Worm (Caenorhabditis elegans): Measurements from ENCODE around the gene Y57G11C.1147.

The Y57G11C.1147 gene

DNA sequence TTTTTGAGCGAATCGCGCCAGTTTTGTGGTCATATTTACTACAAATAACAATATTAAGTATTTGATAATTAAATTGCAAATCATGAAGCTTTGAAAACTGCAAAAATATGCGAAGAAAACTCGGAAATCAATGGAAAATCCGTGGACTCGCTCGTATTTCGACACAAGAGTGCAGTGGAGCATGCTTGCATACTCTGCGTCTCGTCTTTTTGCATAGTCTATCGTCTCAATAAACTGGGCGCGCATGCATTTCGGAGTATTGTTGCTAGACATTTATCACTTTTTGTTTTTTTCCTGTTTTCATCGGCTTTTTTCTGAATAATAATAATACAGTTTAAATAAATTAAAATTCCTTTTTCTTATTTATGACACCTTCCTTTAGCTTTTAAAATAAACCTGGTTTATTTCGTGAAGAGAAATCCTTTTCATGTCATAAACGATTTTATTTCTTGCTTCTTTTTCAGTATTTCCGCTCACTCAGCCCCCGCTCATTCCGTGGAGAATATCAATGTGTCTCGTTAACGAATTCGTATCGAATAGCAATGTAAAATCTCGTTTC is 29.5 kb downstream of the Y57G11C.1147 start, which contains the start of the genes mrps-7 and Y57G11C.3 (continued):
- TF ChIP-seq blmp-1 (tag; optimal IDR thresholded peaks at IDR 0.05; ENCODE audit: insufficient read depth) = peak; percentile 70
- peak; percentile 91 for TF ChIP-seq gmeb-1 (tag; optimal IDR thresholded peaks at IDR 0.05)
- TF ChIP-seq lin-39 (tag; optimal IDR thresholded peaks at IDR 0.05) = peak; percentile 82
- TF ChIP-seq elt-3 (tag; optimal IDR thresholded peaks at IDR 0.05) = no peak
- no peak for TF ChIP-seq nhr-23 (tag; optimal IDR thresholded peaks at IDR 0.05)
- TF ChIP-seq ZK546.5 (tag; optimal IDR thresholded peaks at IDR 0.05) = no peak
- no peak for TF ChIP-seq nhr-11 (tag; optimal IDR thresholded peaks at IDR 0.05)
- no peak for TF ChIP-seq skn-1 (tag; optimal IDR thresholded peaks at IDR 0.05)
- peak; percentile 93 for TF ChIP-seq sma-3 (GFP tag; optimal IDR thresholded peaks at IDR 0.05)
- peak; percentile 73 for TF ChIP-seq zag-1 (tag; optimal IDR thresholded peaks at IDR 0.05)
- no peak for TF ChIP-seq dmd-4 (tag; optimal IDR thresholded peaks at IDR 0.05)
- peak; percentile 93 for TF ChIP-seq lin-13 (GFP tag; optimal IDR thresholded peaks at IDR 0.05)
- TF ChIP-seq unc-55 (GFP tag; optimal IDR thresholded peaks at IDR 0.05) = peak; percentile 99
- TF ChIP-seq alr-1 (tag; optimal IDR thresholded peaks at IDR 0.05) = no peak
- TF ChIP-seq Y55F3AM.14 (GFP tag; optimal IDR thresholded peaks at IDR 0.05) = peak; percentile 14
- peak; percentile 95 for TF ChIP-seq nhr-129 (tag; optimal IDR thresholded peaks at IDR 0.05)
- TF ChIP-seq nhr-10 (tag; optimal IDR thresholded peaks at IDR 0.05) = peak; percentile 47
- no peak for TF ChIP-seq peb-1 (tag; optimal IDR thresholded peaks at IDR 0.05)
- TF ChIP-seq nhr-237 (tag; optimal IDR thresholded peaks at IDR 0.05) = no peak
- TF ChIP-seq ztf-1 (GFP tag; conservative IDR thresholded peaks at IDR 0.05) = no peak

DNA sequence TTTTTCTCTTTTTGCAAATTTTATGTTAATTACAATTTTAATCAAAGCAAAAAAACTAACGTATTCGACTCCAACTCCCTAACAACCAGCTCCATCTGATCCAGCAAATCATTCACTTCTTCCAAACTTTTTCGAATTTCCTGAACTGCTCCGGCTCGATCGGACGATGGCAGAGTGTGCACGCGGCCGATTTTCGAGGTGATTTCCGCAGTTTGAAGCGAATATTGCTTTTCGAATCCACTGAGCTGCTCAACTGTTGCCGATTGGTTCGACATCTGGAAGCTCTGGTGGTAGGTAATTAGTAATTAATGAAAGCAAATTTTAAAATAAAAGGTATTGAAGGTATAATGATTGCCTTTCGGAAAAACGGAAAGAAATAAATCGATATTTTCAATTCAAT is 30.9 kb downstream of the Y57G11C.1147 start, which contains the start of gene vti-1:
TSS of gene vti-1 (minus strand) at position 284 of the 400 bp plus-strand sequence.
- TF ChIP-seq F13H6.1 (tag; optimal IDR thresholded peaks at IDR 0.05) = no peak
- no peak for TF ChIP-seq ztf-4 (tag; optimal IDR thresholded peaks at IDR 0.05)
- TF ChIP-seq nhr-11 (tag; optimal IDR thresholded peaks at IDR 0.05) = no peak
- no peak for TF ChIP-seq nhr-77 (tag; optimal IDR thresholded peaks at IDR 0.05)
- no peak for TF ChIP-seq lin-39 (tag; optimal IDR thresholded peaks at IDR 0.05)
- TF ChIP-seq sma-3 (GFP tag; optimal IDR thresholded peaks at IDR 0.05) = no peak
- no peak for TF ChIP-seq lin-13 (GFP tag; optimal IDR thresholded peaks at IDR 0.05)
- no peak for TF ChIP-seq ztf-1 (GFP tag; conservative IDR thresholded peaks at IDR 0.05)
- TF ChIP-seq ceh-82 (tag; optimal IDR thresholded peaks at IDR 0.05) = no peak
- no peak for TF ChIP-seq mdl-1 (tag; optimal IDR thresholded peaks at IDR 0.05)
- TF ChIP-seq ceh-16 (tag; optimal IDR thresholded peaks at IDR 0.05) = no peak
- no peak for TF ChIP-seq nhr-237 (tag; optimal IDR thresholded peaks at IDR 0.05)
- no peak for TF ChIP-seq mab-5 (tag; optimal IDR thresholded peaks at IDR 0.05)
- TF ChIP-seq gmeb-1 (tag; optimal IDR thresholded peaks at IDR 0.05) = no peak
- no peak for TF ChIP-seq fos-1 (tag; optimal IDR thresholded peaks at IDR 0.05)
- no peak for TF ChIP-seq unc-39 (tag; optimal IDR thresholded peaks at IDR 0.05)
- TF ChIP-seq unc-55 (GFP tag; optimal IDR thresholded peaks at IDR 0.05) = no peak
- TF ChIP-seq R02D3.7 (tag; optimal IDR thresholded peaks at IDR 0.05) = no peak

DNA sequence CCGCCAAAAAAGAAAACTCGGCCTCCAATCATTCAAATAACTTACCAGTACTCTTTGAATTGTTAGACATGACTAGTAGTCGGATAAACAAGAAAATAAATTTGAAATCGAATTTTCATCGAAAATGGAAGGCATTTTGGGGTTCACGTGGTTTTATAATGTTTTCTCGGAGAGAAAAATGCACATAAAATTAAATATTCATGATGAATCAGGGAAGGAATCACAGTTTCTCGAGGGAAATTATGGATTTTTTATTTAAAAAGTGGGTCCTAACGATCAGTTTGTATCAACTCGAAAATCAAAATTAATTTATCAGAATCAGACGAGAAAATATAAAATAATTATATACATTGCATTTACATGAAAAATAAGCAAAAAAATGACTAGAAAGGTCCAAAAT is 32.0 kb downstream of the Y57G11C.1147 start, which contains the start of gene Y57G11C.5:
TSS of gene Y57G11C.5 (minus strand) at position 101 of the 400 bp plus-strand sequence.
- TF ChIP-seq C34F6.9 (tag; optimal IDR thresholded peaks at IDR 0.05) = no peak
- TF ChIP-seq mdl-1 (tag; optimal IDR thresholded peaks at IDR 0.05) = no peak
- TF ChIP-seq elt-1 (tag; optimal IDR thresholded peaks at IDR 0.05) = no peak
- TF ChIP-seq ceh-16 (tag; optimal IDR thresholded peaks at IDR 0.05) = no peak
- TF ChIP-seq nhr-23 (tag; optimal IDR thresholded peaks at IDR 0.05) = no peak
- no peak for TF ChIP-seq mbf-1 (tag; optimal IDR thresholded peaks at IDR 0.05)
- TF ChIP-seq crh-2 (tag; optimal IDR thresholded peaks at IDR 0.05) = no peak
- TF ChIP-seq ceh-82 (tag; optimal IDR thresholded peaks at IDR 0.05) = no peak
- TF ChIP-seq sma-9 (GFP tag; optimal IDR thresholded peaks at IDR 0.05) = no peak
- TF ChIP-seq sma-9 (tag; optimal IDR thresholded peaks at IDR 0.05) = no peak
- TF ChIP-seq sem-4 (tag; optimal IDR thresholded peaks at IDR 0.05) = no peak
- TF ChIP-seq nhr-77 (tag; optimal IDR thresholded peaks at IDR 0.05) = no peak
- no peak for TF ChIP-seq unc-62 (GFP tag; optimal IDR thresholded peaks at IDR 0.05)
- TF ChIP-seq snpc-4 (tag; optimal IDR thresholded peaks at IDR 0.05) = no peak
- TF ChIP-seq mab-5 (tag; optimal IDR thresholded peaks at IDR 0.05) = no peak
- no peak for TF ChIP-seq aly-2 (tag; optimal IDR thresholded peaks at IDR 0.05)
- TF ChIP-seq ZK546.5 (tag; optimal IDR thresholded peaks at IDR 0.05) = no peak
- TF ChIP-seq nhr-11 (tag; optimal IDR thresholded peaks at IDR 0.05) = no peak
- TF ChIP-seq ztf-1 (GFP tag; conservative IDR thresholded peaks at IDR 0.05) = no peak
- TF ChIP-seq R02D3.7 (tag; optimal IDR thresholded peaks at IDR 0.05) = no peak

Data from whole organism, L2 larva.